Worm (Caenorhabditis elegans) whole organism, L4 larva: Measurements from ENCODE around the gene ZK930.4.

Experiments used
- T26A8.4 ChIP-seq: fragments of 200-800 bp; sonication (Bioruptor generic); IDR thresholded peaks from 2 replicates; pipeline ENCODE4 v1.3.6; 2022; ENCODE audit warnings: missing genetic modification characterization, missing compliant biosample characterization
- Y48G9A.11 ChIP-seq: fragments of 200-800 bp; sonication (Bioruptor generic); IDR thresholded peaks from 2 replicates; pipeline ENCODE4 v1.3.6; 2022; ENCODE audit warnings: missing genetic modification reagents, missing genetic modification characterization, missing compliant biosample characterization
- Y75B8A.6 ChIP-seq: fragments of 200-800 bp; sonication (Bioruptor generic); IDR thresholded peaks from 2 replicates; pipeline ENCODE4 v1.3.6; 2022; ENCODE audit warnings: missing genetic modification reagents, missing genetic modification characterization, missing compliant biosample characterization
- ZK337.2 ChIP-seq: fragments of 200-800 bp; sonication (Bioruptor generic); IDR thresholded peaks from 2 replicates; pipeline ENCODE4 v1.3.6; 2022; ENCODE audit warnings: missing genetic modification reagents, missing genetic modification characterization, missing compliant biosample characterization
- ZK546.5 ChIP-seq, 2 experiments: sonication (generic microtip); optimal IDR thresholded peaks; 2 replicates each; lab custom pipeline; 2017; ENCODE audit warnings: missing biosample characterization in 2 of 2, missing genetic modification characterization in 2 of 2
- aly-2 ChIP-seq: sonication (generic microtip); optimal IDR thresholded peaks from 2 replicates; lab custom pipeline; 2018; ENCODE audit warnings: missing biosample characterization, missing genetic modification characterization
- ama-1 ChIP-seq: fragments of 150-350 bp; optimal IDR thresholded peaks from 2 replicates; lab custom pipeline; 2014; ENCODE audit warnings: inconsistent platforms, mixed read lengths
- attf-4 ChIP-seq: sonication (generic microtip); optimal IDR thresholded peaks from 3 replicates; lab custom pipeline; 2017; ENCODE audit warnings: missing biosample characterization, missing genetic modification characterization
- ceh-28 ChIP-seq: fragments of 150-350 bp; optimal IDR thresholded peaks from 2 replicates; lab custom pipeline; 2014; ENCODE audit warnings: missing biosample characterization, missing genetic modification reagents, missing genetic modification characterization
- ceh-44 ChIP-seq: fragments of 200-800 bp; sonication (Bioruptor generic); IDR thresholded peaks from 2 replicates; pipeline ENCODE4 v1.3.6; 2022; ENCODE audit warnings: missing genetic modification reagents, missing genetic modification characterization, missing compliant biosample characterization
- ceh-62 ChIP-seq: sonication (generic microtip); optimal IDR thresholded peaks from 2 replicates; lab custom pipeline; 2017; ENCODE audit warnings: missing biosample characterization, missing genetic modification characterization
- ceh-82 ChIP-seq: sonication (generic microtip); optimal IDR thresholded peaks from 2 replicates; lab custom pipeline; 2017; ENCODE audit warnings: missing biosample characterization, missing genetic modification characterization
- ces-1 ChIP-seq: fragments of 150-350 bp; sonication (generic microtip); optimal IDR thresholded peaks from 4 replicates; lab custom pipeline; 2014; ENCODE audit warnings: missing biosample characterization, missing genetic modification reagents, missing genetic modification characterization
- cey-2 ChIP-seq: sonication (generic microtip); optimal IDR thresholded peaks from 3 replicates; lab custom pipeline; 2017; ENCODE audit warnings: missing genetic modification characterization, mild to moderate bottlenecking, missing compliant biosample characterization, antibody characterized with exemption, borderline replicate concordance; ENCODE audit not compliant: insufficient read depth
- dmd-6 ChIP-seq: fragments of 200-800 bp; sonication (Bioruptor generic); IDR thresholded peaks from 2 replicates; pipeline ENCODE4 v1.3.6; 2022; ENCODE audit warnings: missing genetic modification reagents, missing genetic modification characterization, missing compliant biosample characterization
- dmd-8 ChIP-seq: fragments of 200-800 bp; sonication (Bioruptor generic); IDR thresholded peaks from 2 replicates; pipeline ENCODE4 v1.3.6; 2022; ENCODE audit warnings: missing genetic modification characterization, missing compliant biosample characterization
- egl-27 ChIP-seq: sonication (generic microtip); optimal IDR thresholded peaks from 3 replicates; lab custom pipeline; 2017; ENCODE audit warnings: missing biosample characterization, missing genetic modification reagents, missing genetic modification characterization
- fkh-10 ChIP-seq: fragments of 150-350 bp; optimal IDR thresholded peaks from 2 replicates; lab custom pipeline; 2014; ENCODE audit warnings: missing biosample characterization, missing genetic modification reagents, missing genetic modification characterization
- fos-1 ChIP-seq: fragments of 150-350 bp; optimal IDR thresholded peaks from 2 replicates; lab custom pipeline; 2014; ENCODE audit warnings: missing biosample characterization, missing genetic modification characterization
- gei-8 ChIP-seq: fragments of 200-800 bp; sonication (Bioruptor generic); optimal IDR thresholded peaks from 2 replicates; lab custom pipeline; 2018; ENCODE audit warnings: mild to moderate bottlenecking, missing genetic modification characterization, missing compliant biosample characterization
- hif-1 ChIP-seq, 2 experiments: sonication (generic microtip); optimal IDR thresholded peaks; 2 replicates each; lab custom pipeline; 2016 to 2017; ENCODE audit warnings: missing compliant biosample characterization in 2 of 2, missing genetic modification characterization in 2 of 2, missing genetic modification reagents in 2 of 2, missing genotype in 2 of 2, mild to moderate bottlenecking in 1 of 2
- lim-7 ChIP-seq: fragments of 200-800 bp; sonication (Bioruptor generic); IDR thresholded peaks from 2 replicates; pipeline ENCODE4 v1.3.6; 2022; ENCODE audit warnings: missing genetic modification characterization, missing compliant biosample characterization
- lin-1 ChIP-seq: fragments of 200-800 bp; sonication (Bioruptor generic); IDR thresholded peaks from 2 replicates; pipeline ENCODE4 v1.3.6; 2022; ENCODE audit warnings: missing genetic modification reagents, missing genetic modification characterization, missing compliant biosample characterization
- madf-5 ChIP-seq, 2 experiments: fragments of 200-800 bp; sonication (Bioruptor generic); IDR thresholded peaks; 2 replicates each; pipeline ENCODE4 v1.3.6; 2022; ENCODE audit warnings: missing compliant biosample characterization in 2 of 2, missing genetic modification characterization in 2 of 2
- mdl-1 ChIP-seq, 2 experiments: fragments of 150-350 bp in 1 of 2; sonication (generic microtip) in 1 of 2; optimal IDR thresholded peaks; 2 replicates each; lab custom pipeline; 2014 to 2017; ENCODE audit warnings: missing biosample characterization in 2 of 2, missing genetic modification characterization in 2 of 2
- mdt-29 ChIP-seq: fragments of 200-800 bp; sonication (Bioruptor generic); IDR thresholded peaks from 2 replicates; pipeline ENCODE4 v1.3.6; 2022; ENCODE audit warnings: missing genetic modification reagents, missing genetic modification characterization, missing compliant biosample characterization
- mxl-2 ChIP-seq: fragments of 200-800 bp; sonication (Bioruptor generic); conservative IDR thresholded peaks from 2 replicates; pipeline ENCODE4 v1.3.6; 2022; ENCODE audit warnings: missing genetic modification reagents, missing genetic modification characterization, missing compliant biosample characterization
- mxl-3 ChIP-seq: fragments of 200-800 bp; sonication (Bioruptor generic); optimal IDR thresholded peaks from 2 replicates; lab custom pipeline; 2018; ENCODE audit warnings: mild to moderate bottlenecking, missing genetic modification characterization, missing compliant biosample characterization
- nhr-11 ChIP-seq: fragments of 150-350 bp; optimal IDR thresholded peaks from 2 replicates; lab custom pipeline; 2014; ENCODE audit warnings: missing biosample characterization, missing genetic modification characterization
- nhr-111 ChIP-seq: fragments of 200-800 bp; sonication (Bioruptor generic); optimal IDR thresholded peaks from 2 replicates; lab custom pipeline; 2018; ENCODE audit warnings: mild to moderate bottlenecking, missing genetic modification characterization, missing compliant biosample characterization
- nhr-25 ChIP-seq: sonication (generic microtip); optimal IDR thresholded peaks from 2 replicates; lab custom pipeline; 2017; ENCODE audit warnings: missing genetic modification characterization, mild to moderate bottlenecking, missing compliant biosample characterization, antibody characterized with exemption, moderate library complexity, borderline replicate concordance; ENCODE audit not compliant: insufficient read depth
- nhr-6 ChIP-seq: fragments of 150-350 bp; optimal IDR thresholded peaks from 2 replicates; lab custom pipeline; 2014; ENCODE audit warnings: missing biosample characterization, missing genetic modification characterization
- nhr-77 ChIP-seq: fragments of 150-350 bp; optimal IDR thresholded peaks from 2 replicates; lab custom pipeline; 2014; ENCODE audit warnings: missing biosample characterization, missing genetic modification characterization
- sdz-12 ChIP-seq: fragments of 200-800 bp; sonication (Bioruptor generic); optimal IDR thresholded peaks from 2 replicates; lab custom pipeline; 2018; ENCODE audit warnings: mild to moderate bottlenecking, missing genetic modification characterization, missing compliant biosample characterization
- set-16 ChIP-seq: fragments of 200-800 bp; sonication (Bioruptor generic); IDR thresholded peaks from 2 replicates; pipeline ENCODE4 v1.3.6; 2022; ENCODE audit warnings: missing genetic modification reagents, missing genetic modification characterization, missing compliant biosample characterization
- snpc-4 ChIP-seq: fragments of 150-350 bp; optimal IDR thresholded peaks from 2 replicates; lab custom pipeline; 2014; ENCODE audit warnings: missing biosample characterization, missing genetic modification characterization
- spr-1 ChIP-seq: sonication (generic microtip); optimal IDR thresholded peaks from 2 replicates; lab custom pipeline; 2016; ENCODE audit warnings: mild to moderate bottlenecking, missing genetic modification characterization, missing compliant biosample characterization
- tag-97 ChIP-seq: fragments of 200-800 bp; sonication (Bioruptor generic); IDR thresholded peaks from 2 replicates; pipeline ENCODE4 v1.3.6; 2022; ENCODE audit warnings: missing genetic modification characterization, missing compliant biosample characterization
- tra-1 ChIP-seq: fragments of 200-800 bp; sonication (Bioruptor generic); IDR thresholded peaks from 2 replicates; pipeline ENCODE4 v1.3.6; 2022; ENCODE audit warnings: missing genetic modification reagents, missing genetic modification characterization, missing compliant biosample characterization
- unc-130 ChIP-seq: sonication (generic microtip); optimal IDR thresholded peaks from 2 replicates; lab custom pipeline; 2016; ENCODE audit warnings: missing genetic modification reagents, missing genetic modification characterization, missing compliant biosample characterization
- unc-62 ChIP-seq, 3 experiments: fragments of 150-350 bp in 1 of 3; sonication (generic microtip); optimal IDR thresholded peaks in 2 of 3; peaks in 1 of 3; 1 replicate in 1 of 3; 2 replicates in 2 of 3; lab custom pipeline; 2014 to 2017; ENCODE audit warnings: missing biosample characterization in 3 of 3, missing genetic modification characterization in 3 of 3, missing genetic modification reagents in 3 of 3, missing genotype in 1 of 3
- vab-7 ChIP-seq: fragments of 200-800 bp; sonication (Bioruptor generic); IDR thresholded peaks from 2 replicates; pipeline ENCODE4 v1.3.6; 2022; ENCODE audit warnings: missing genetic modification reagents, missing genetic modification characterization, missing compliant biosample characterization
- zfp-2 ChIP-seq: sonication (generic microtip); optimal IDR thresholded peaks from 2 replicates; lab custom pipeline; 2016; ENCODE audit warnings: mild to moderate bottlenecking, missing genetic modification characterization, missing compliant biosample characterization
- ztf-7 ChIP-seq: fragments of 150-350 bp; optimal IDR thresholded peaks from 2 replicates; lab custom pipeline; 2014; ENCODE audit warnings: missing biosample characterization, missing genetic modification characterization

The ZK930.4 gene

DNA sequence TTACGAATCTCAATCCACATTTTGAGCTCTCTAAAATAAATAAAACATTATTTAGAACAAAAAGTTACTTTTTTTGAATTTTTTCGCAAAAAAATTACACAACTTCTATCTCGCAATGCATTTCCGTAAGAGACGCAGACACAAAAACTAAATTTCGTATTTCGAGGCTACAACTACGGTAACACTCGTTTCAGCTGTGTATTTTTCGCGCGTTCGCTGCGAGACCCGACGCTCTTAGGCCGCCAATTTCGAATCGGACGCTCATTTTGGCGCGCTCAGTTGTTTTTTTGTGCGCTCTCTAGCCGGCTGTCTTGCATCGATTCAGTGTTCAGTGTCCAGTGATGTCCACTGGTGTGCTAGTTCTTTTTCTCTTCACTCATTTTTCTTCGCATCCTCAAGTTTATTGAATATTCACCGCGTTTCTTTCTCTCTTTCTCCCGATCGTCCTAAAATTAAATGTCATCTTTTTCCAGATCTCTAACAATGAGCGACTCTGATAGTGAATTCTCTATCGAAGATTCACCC is 31.6 kb upstream of the ZK930.4 start, which contains the start of the genes npp-3 and top-2 (continued):
- TF ChIP-seq ztf-7 (tag; lab: Kevin White, UChicago), result no peak
- no peak for TF ChIP-seq snpc-4 (tag; lab: Kevin White, UChicago)
- no peak for TF ChIP-seq ceh-82 (tag; lab: Kevin White, UChicago)

- TF ChIP-seq aly-2 (peak; percentile 88), set-16 (GFP tag; lab: Robert Waterston, UW) (peak; percentile 80), egl-27 (tag; lab: Kevin White, UChicago) (no peak), lim-7 (no peak), attf-4 (no peak), ceh-28 (tag; lab: Kevin White, UChicago) (no peak), ZK337.2 (no peak), mdl-1 (tag; optimal IDR thresholded peaks at IDR 0.05; lab: Kevin White, UChicago) (no peak), tag-97 (GFP tag; lab: Robert Waterston, UW) (no peak), tra-1 (0 out of 2 replicates have a peak, but pooled peaks have one; percentile 8), Y75B8A.6 (GFP tag; lab: Robert Waterston, UW) (no peak), zfp-2 (tag; lab: Kevin White, UChicago) (no peak), vab-7 (GFP tag; lab: Robert Waterston, UW) (no peak), unc-62 (GFP tag; optimal IDR thresholded peaks at IDR 0.05 in 1 of 2; lab: Kevin White, UChicago) (peak in 1 of 2 experiments; percentile 22), unc-62 (tag; optimal IDR thresholded peaks at IDR 0.05; lab: Kevin White, UChicago) (no peak), dmd-6 (GFP tag; lab: Robert Waterston, UW) (no peak), ceh-62 (no peak)
Observed at ce11 chrII:11879784-11880183, 26.5 kb upstream of the ZK930.4 start.

DNA sequence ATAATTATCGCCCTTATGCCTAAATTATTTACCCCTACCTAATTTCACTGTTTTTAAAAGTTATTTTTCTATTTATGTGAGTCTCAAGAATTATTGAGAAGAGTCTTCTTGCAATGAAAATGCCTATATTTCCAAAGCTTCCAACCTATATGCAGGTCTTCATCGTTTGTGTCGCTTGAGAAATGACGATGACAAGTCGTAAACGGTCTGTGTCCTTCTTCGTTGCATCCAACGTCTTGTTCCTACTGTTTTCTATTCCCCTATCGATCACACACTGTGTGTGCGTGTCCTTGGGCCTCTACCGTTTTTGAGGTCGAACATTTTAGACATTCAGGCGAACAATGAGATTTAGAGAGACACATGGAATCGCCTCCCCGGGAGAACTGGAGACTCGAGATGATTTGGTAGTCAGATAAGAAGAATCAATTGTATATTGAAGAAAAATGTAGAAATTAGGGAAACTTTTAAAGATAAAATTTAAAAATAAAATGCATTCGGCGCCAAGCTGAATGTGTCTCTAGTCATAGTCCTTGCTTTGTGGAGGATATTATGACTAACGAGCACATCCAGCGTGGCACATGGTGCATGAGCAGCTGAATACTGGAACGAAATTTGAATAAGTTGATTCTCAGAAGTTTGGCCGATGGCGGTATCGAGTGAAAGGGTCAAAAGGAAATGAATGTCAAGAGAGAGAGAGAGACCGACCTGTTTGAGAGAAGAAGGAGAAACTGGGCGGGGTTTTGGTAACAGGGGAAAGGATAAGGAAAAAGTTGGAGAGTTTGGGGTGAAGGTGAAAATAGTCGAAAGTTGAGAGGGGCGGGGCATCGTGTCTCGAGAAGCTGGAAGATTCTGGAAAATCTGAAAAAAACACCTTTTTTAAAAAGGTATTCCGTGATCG is 25.6 kb upstream of the ZK930.4 start:
- TF ChIP-seq lim-7 (0 out of 2 replicates have a peak, but pooled peaks have one; percentile 68), ceh-82 (tag; lab: Kevin White, UChicago) (no peak), mdt-29 (GFP tag; lab: Robert Waterston, UW) (peak; percentile 36; the same call in 1 of the 2 replicates), vab-7 (GFP tag; lab: Robert Waterston, UW) (no peak), unc-130 (GFP tag; lab: Kevin White, UChicago) (peak; percentile 34), nhr-111 (GFP tag; lab: Kevin White, UChicago) (no peak), zfp-2 (tag; lab: Kevin White, UChicago) (no peak), nhr-11 (tag; lab: Kevin White, UChicago) (no peak), spr-1 (tag; lab: Kevin White, UChicago) (peak; percentile 35), ceh-44 (GFP tag; lab: Robert Waterston, UW) (no peak), hif-1 (tag; optimal IDR thresholded peaks at IDR 0.05; lab: Kevin White, UChicago) (no peak), mxl-2 (GFP tag; lab: Robert Waterston, UW) (peak; percentile 21; the same call in 1 of the 2 replicates), sdz-12 (GFP tag; lab: Kevin White, UChicago) (no peak), set-16 (GFP tag; lab: Robert Waterston, UW) (no peak), lin-1 (no peak), fos-1 (tag; lab: Kevin White, UChicago) (no peak), nhr-25 (tag; lab: Kevin White, UChicago) (no peak), gei-8 (GFP tag; lab: Kevin White, UChicago) (no peak), madf-5 (GFP tag; IDR thresholded peaks at IDR 0.05; lab: Robert Waterston, UW) (peak in 1 of 2 experiments; percentile 70; a peak in 1 of 4 replicates), mxl-3 (GFP tag; lab: Kevin White, UChicago) (no peak), ZK546.5 (tag; optimal IDR thresholded peaks at IDR 0.05; lab: Kevin White, UChicago) (no peak), nhr-77 (tag; lab: Kevin White, UChicago) (no peak), nhr-6 (tag; lab: Kevin White, UChicago) (no peak), ces-1 (GFP tag; lab: Kevin White, UChicago) (no peak), dmd-8 (GFP tag; lab: Robert Waterston, UW) (no peak), Y75B8A.6 (GFP tag; lab: Robert Waterston, UW) (no peak), fkh-10 (GFP tag; lab: Kevin White, UChicago) (no peak), ama-1 (lab: Kevin White, UChicago) (peak; percentile 52), cey-2 (no peak), Y48G9A.11 (GFP tag; lab: Robert Waterston, UW) (peak; percentile 36; the same call in 1 of the 2 replicates), T26A8.4 (GFP tag; lab: Robert Waterston, UW) (no peak)
